Fruit fly (Drosophila melanogaster) whole organism, wandering third instar larva: ENCODE data around the gene SclA.

Experiments used
- Dfd ChIP-seq: fragments of >200 bp; optimal IDR thresholded peaks from 2 replicates; lab custom pipeline; 2017; ENCODE audit warnings: missing biosample characterization, missing genetic modification characterization
- Dif ChIP-seq: fragments of 200-275, 200-300 bp; sonication (Bioruptor generic); optimal IDR thresholded peaks from 2 replicates; lab custom pipeline; 2018; ENCODE audit warnings: missing biosample characterization, missing genetic modification characterization; ENCODE audit not compliant: partially characterized antibody
- HLH106 ChIP-seq: fragments of 200-800 bp; optimal IDR thresholded peaks from 3 replicates; lab custom pipeline; 2019; ENCODE audit warnings: missing biosample characterization, mild to moderate bottlenecking, missing genetic modification characterization, moderate library complexity
- Hr83 ChIP-seq: fragments of 200-300 bp; sonication (Bioruptor generic); optimal IDR thresholded peaks from 2 replicates; lab custom pipeline; 2016; ENCODE audit warnings: missing biosample characterization, mild to moderate bottlenecking, missing genetic modification characterization, moderate library complexity; ENCODE audit not compliant: poor library complexity, severe bottlenecking
- Myc ChIP-seq: fragments of >200 bp; optimal IDR thresholded peaks from 2 replicates; lab custom pipeline; 2017
- N ChIP-seq: fragments of >200 bp; optimal IDR thresholded peaks from 2 replicates; lab custom pipeline; 2018; ENCODE audit warnings: missing biosample characterization, missing external identifiers, missing genetic modification characterization
- OdsH ChIP-seq: fragments of 200-800 bp; sonication (Bioruptor generic); optimal IDR thresholded peaks from 2 replicates; lab custom pipeline; 2016; ENCODE audit warnings: missing biosample characterization, mild to moderate bottlenecking, missing genetic modification characterization
- foxo ChIP-seq, 2 experiments: fragments of 200-800 bp; sonication (Bioruptor generic); optimal IDR thresholded peaks; 2 replicates in 1 of 2; 3 replicates in 1 of 2; lab custom pipeline; 2016 to 2017; ENCODE audit warnings: missing biosample characterization in 2 of 2, missing genetic modification characterization in 2 of 2
- h ChIP-seq: fragments of 200-800 bp; sonication (Bioruptor generic); optimal IDR thresholded peaks from 3 replicates; lab custom pipeline; 2016; ENCODE audit warnings: missing biosample characterization, mild to moderate bottlenecking, missing genetic modification characterization
- jim ChIP-seq: fragments of 175-275, 200-325 bp; sonication (Bioruptor generic); optimal IDR thresholded peaks from 2 replicates; lab custom pipeline; 2016; ENCODE audit warnings: missing biosample characterization, mild to moderate bottlenecking, missing genetic modification characterization
- pan ChIP-seq: fragments of >200 bp; optimal IDR thresholded peaks from 2 replicates; lab custom pipeline; 2017
- psq ChIP-seq: fragments of 200-800 bp; sonication (Bioruptor generic); optimal IDR thresholded peaks from 3 replicates; lab custom pipeline; 2017; ENCODE audit warnings: missing biosample characterization, mild to moderate bottlenecking, missing genetic modification characterization, moderate library complexity
- usp ChIP-seq: fragments of >200 bp; optimal IDR thresholded peaks from 2 replicates; lab custom pipeline; 2017; ENCODE audit warnings: missing biosample characterization, missing genetic modification characterization

- no peak for TF ChIP-seq Hr83 (GFP tag; lab: Kevin White, UChicago)
- no peak for TF ChIP-seq usp
- TF ChIP-seq foxo (GFP tag; optimal IDR thresholded peaks at IDR 0.05; lab: Kevin White, UChicago), result no peak
- TF ChIP-seq OdsH (GFP tag; lab: Kevin White, UChicago), result no peak
- no peak for TF ChIP-seq psq (GFP tag; lab: Kevin White, UChicago)
- TF ChIP-seq Dif (GFP tag; lab: Kevin White, UChicago), result no peak
- no peak for TF ChIP-seq h (GFP tag; lab: Kevin White, UChicago)
- no peak for TF ChIP-seq pan
- no peak for TF ChIP-seq Dfd (GFP tag; lab: Kevin White, UChicago)
- TF ChIP-seq HLH106 (tag; lab: Kevin White, UChicago), result no peak
- TF ChIP-seq N (GFP tag; lab: Kevin White, UChicago), result no peak
- no peak for TF ChIP-seq Myc (lab: Kevin White, UChicago)
- no peak for TF ChIP-seq jim
Observed at dm6 chr2L:16846742-16847346, 9.1 kb downstream of the SclA start.
